Fruit fly (Drosophila melanogaster): ENCODE measurements around the gene svp.

The svp gene

dm6 chr3R:12221366-12221916 lies 37.1 kb upstream of the svp start, which contains the start of gene CG4860:
Gene CG4860, minus strand, starts transcription at chr3R:12221464.
- TF ChIP-seq br (GFP tag; optimal IDR thresholded peaks at IDR 0.05) = peak; percentile 91
- TF ChIP-seq Dif (GFP tag; optimal IDR thresholded peaks at IDR 0.05; ENCODE audit: partially characterized antibody) = no peak
- TF ChIP-seq sage (GFP tag; optimal IDR thresholded peaks at IDR 0.05) = peak; percentile 76
- no peak for TF ChIP-seq tai (GFP tag; optimal IDR thresholded peaks at IDR 0.05)
- peak; percentile 73 for TF ChIP-seq woc (GFP tag; optimal IDR thresholded peaks at IDR 0.05)
- peak; percentile 90 for TF ChIP-seq rgr (GFP tag; optimal IDR thresholded peaks at IDR 0.05)
- TF ChIP-seq Abd-B (GFP tag; optimal IDR thresholded peaks at IDR 0.05) = no peak
- peak; percentile 86 for TF ChIP-seq Hr83 (GFP tag; optimal IDR thresholded peaks at IDR 0.05; ENCODE audit: poor library complexity, severe bottlenecking)
- TF ChIP-seq OdsH (GFP tag; optimal IDR thresholded peaks at IDR 0.05) = peak; percentile 88
- TF ChIP-seq CG9705 (GFP tag; optimal IDR thresholded peaks at IDR 0.05) = peak; percentile 70
- peak; percentile 80 for TF ChIP-seq brk (GFP tag; optimal IDR thresholded peaks at IDR 0.05)
- peak; percentile 18 for TF ChIP-seq Mio (GFP tag; optimal IDR thresholded peaks at IDR 0.05)
- TF ChIP-seq sv (GFP tag; optimal IDR thresholded peaks at IDR 0.05) = peak; percentile 85
- TF ChIP-seq dl (GFP tag; optimal IDR thresholded peaks at IDR 0.05; ENCODE audit: insufficient read depth in 1 of 2, partially characterized antibody in 2 of 2) = no peak
- no peak for TF ChIP-seq Vsx2 (GFP tag; optimal IDR thresholded peaks at IDR 0.05; ENCODE audit: partially characterized antibody)
- no peak for TF ChIP-seq Dfd (GFP tag; optimal IDR thresholded peaks at IDR 0.05)
- peak; percentile 75 for TF ChIP-seq psq (GFP tag; optimal IDR thresholded peaks at IDR 0.05)
- peak; percentile 79 for TF ChIP-seq CG32264 (GFP tag; optimal IDR thresholded peaks at IDR 0.05)
- no peak for TF ChIP-seq Hnf4 (GFP tag; optimal IDR thresholded peaks at IDR 0.05)
- no peak for TF ChIP-seq lola (GFP tag; optimal IDR thresholded peaks at IDR 0.05)
- TF ChIP-seq jim (GFP tag; optimal IDR thresholded peaks at IDR 0.05) = peak; percentile 48
- peak; percentile 73 for TF ChIP-seq dsf (GFP tag; optimal IDR thresholded peaks at IDR 0.05; ENCODE audit: borderline replicate concordance)
- peak; percentile 85 for TF ChIP-seq Sp1 (GFP tag; optimal IDR thresholded peaks at IDR 0.05)
- TF ChIP-seq Rel (GFP tag; optimal IDR thresholded peaks at IDR 0.05) = peak; percentile 35
- TF ChIP-seq Rel (tag; optimal IDR thresholded peaks at IDR 0.05) = peak; percentile 98
- no peak for TF ChIP-seq Myc (optimal IDR thresholded peaks at IDR 0.05)
- peak; percentile 93 for TF ChIP-seq h (GFP tag; optimal IDR thresholded peaks at IDR 0.05)
- peak; percentile 77 for TF ChIP-seq CrebA (GFP tag; optimal IDR thresholded peaks at IDR 0.05; ENCODE audit: borderline replicate concordance)
- TF ChIP-seq GATAd (GFP tag; optimal IDR thresholded peaks at IDR 0.05) = peak; percentile 64
- TF ChIP-seq ey (GFP tag; optimal IDR thresholded peaks at IDR 0.05) = peak; percentile 89
- TF ChIP-seq pan (optimal IDR thresholded peaks at IDR 0.05) = no peak
- peak; percentile 42 to 96 for TF ChIP-seq foxo (GFP tag; optimal IDR thresholded peaks at IDR 0.05)
- peak; percentile 88 for TF ChIP-seq HLH106 (tag; optimal IDR thresholded peaks at IDR 0.05)
- no peak for TF ChIP-seq Hr78 (GFP tag; optimal IDR thresholded peaks at IDR 0.05)
- TF ChIP-seq fru (GFP tag; optimal IDR thresholded peaks at IDR 0.05) = peak; percentile 91
- peak; percentile 58 for TF ChIP-seq dmrt93B (GFP tag; optimal IDR thresholded peaks at IDR 0.05)
- no peak for TF ChIP-seq usp (GFP tag; optimal IDR thresholded peaks at IDR 0.05)
- TF ChIP-seq N (GFP tag; optimal IDR thresholded peaks at IDR 0.05) = no peak
- peak; percentile 79 for TF ChIP-seq Jra (GFP tag; optimal IDR thresholded peaks at IDR 0.05)

- no peak for TF ChIP-seq HLH106 (tag; optimal IDR thresholded peaks at IDR 0.05)
- no peak for TF ChIP-seq Rel (GFP tag; optimal IDR thresholded peaks at IDR 0.05)
- no peak for TF ChIP-seq Rel (tag; optimal IDR thresholded peaks at IDR 0.05)
- TF ChIP-seq tai (GFP tag; optimal IDR thresholded peaks at IDR 0.05) = no peak
- TF ChIP-seq foxo (GFP tag; optimal IDR thresholded peaks at IDR 0.05) = no peak
- no peak for TF ChIP-seq usp (GFP tag; optimal IDR thresholded peaks at IDR 0.05)
- TF ChIP-seq Mio (GFP tag; optimal IDR thresholded peaks at IDR 0.05) = no peak
- no peak for TF ChIP-seq rgr (GFP tag; optimal IDR thresholded peaks at IDR 0.05)
- TF ChIP-seq Myc (optimal IDR thresholded peaks at IDR 0.05) = peak; percentile 48
These were observed 36.4 kb upstream of the svp start, which contains the start of gene Rsbp15 for dm6 chr3R:12222093-12222492. Gene Rsbp15, plus strand, starts transcription at chr3R:12222387.
